Fruit fly (Drosophila melanogaster): ENCODE data around the gene KrT95D.

KrT95D gene

DNA sequence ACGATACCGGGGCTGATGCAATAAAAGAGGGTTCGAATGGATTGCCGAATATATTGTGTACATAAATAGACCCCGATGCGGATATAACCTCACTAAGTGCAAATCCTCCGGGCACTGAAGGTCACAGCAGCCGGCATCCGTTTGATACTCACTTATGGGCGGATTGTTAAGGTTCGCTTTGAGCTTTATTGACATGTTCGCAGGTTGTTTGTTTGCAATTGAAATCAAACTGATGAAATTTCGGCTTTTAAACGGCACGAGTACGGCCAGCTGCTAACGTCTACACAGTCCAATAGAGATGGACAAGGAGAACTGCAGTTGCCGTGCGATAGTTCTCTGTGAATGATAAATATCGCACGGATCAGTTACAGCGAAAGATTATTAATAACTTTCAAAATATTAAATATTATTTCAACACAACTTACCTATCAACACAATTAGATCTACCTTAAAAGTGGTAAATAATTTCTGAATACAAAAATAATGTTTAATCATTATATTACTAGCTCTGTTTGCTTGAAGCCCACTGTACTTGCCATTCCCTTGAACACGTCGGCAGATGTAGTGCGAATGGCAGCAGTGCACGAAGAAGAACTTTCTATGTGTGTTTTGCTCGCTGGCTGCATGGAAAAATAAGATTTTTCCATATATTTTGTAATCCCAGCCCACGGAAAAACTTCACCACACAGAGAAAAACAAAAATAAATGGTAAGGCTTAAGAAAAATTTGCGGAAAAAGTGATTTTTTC lies 73.4 kb downstream of the KrT95D start, which contains the start of the genes GluProRS and AP-1sigma (continued):
- TF ChIP-seq CG4820 (GFP tag; optimal IDR thresholded peaks at IDR 0.05) (peak; percentile 92), sd (tag; optimal IDR thresholded peaks at IDR 0.05) (no peak), dati (GFP tag; IDR thresholded peaks at IDR 0.05) (peak; percentile 84), Mrtf (GFP tag; IDR thresholded peaks at IDR 0.05) (peak; percentile 95), CG14441 (GFP tag; IDR thresholded peaks at IDR 0.05) (peak; percentile 97), hkb (optimal IDR thresholded peaks at IDR 0.05) (peak; percentile 16), hkb (GFP tag; IDR thresholded peaks at IDR 0.05) (peak; percentile 93), croc (GFP tag; conservative IDR thresholded peaks at IDR 0.05) (peak; percentile 92), Doc3 (GFP tag; IDR thresholded peaks at IDR 0.05; ENCODE audit: partially characterized antibody) (peak; percentile 93), oc (tag; optimal IDR thresholded peaks at IDR 0.05) (no peak), E2f1 (GFP tag; IDR thresholded peaks at IDR 0.05) (peak; percentile 96), ssp (GFP tag; IDR thresholded peaks at IDR 0.05) (peak; percentile 91), Pdp1 (GFP tag; optimal IDR thresholded peaks at IDR 0.05) (peak; percentile 77 to 92), Optix (GFP tag; IDR thresholded peaks at IDR 0.05) (peak; percentile 91), Ets97D (GFP tag; optimal IDR thresholded peaks at IDR 0.05) (peak; percentile 78), Scr (GFP tag; IDR thresholded peaks at IDR 0.05; ENCODE audit: partially characterized antibody) (peak; percentile 97), sisA (GFP tag; IDR thresholded peaks at IDR 0.05) (peak; percentile 97), Fer1 (GFP tag; optimal IDR thresholded peaks at IDR 0.05) (peak; percentile 83), en (GFP tag; optimal IDR thresholded peaks at IDR 0.05) (peak; percentile 60), Bgb (GFP tag; IDR thresholded peaks at IDR 0.05; ENCODE audit: partially characterized antibody) (peak; percentile 93), run (tag; optimal IDR thresholded peaks at IDR 0.05) (peak; percentile 39), mld (GFP tag; IDR thresholded peaks at IDR 0.05; ENCODE audit: partially characterized antibody) (peak; percentile 86; the same call in 2 of the 3 replicates), gcm (GFP tag; optimal IDR thresholded peaks at IDR 0.05) (peak; percentile 81), ara (GFP tag; IDR thresholded peaks at IDR 0.05) (peak; percentile 93), CG10321 (GFP tag; IDR thresholded peaks at IDR 0.05) (peak; percentile 59), Ets65A (GFP tag) (peak; percentile 99), esg (GFP tag; conservative IDR thresholded peaks at IDR 0.05) (peak; percentile 95), sima (GFP tag; optimal IDR thresholded peaks at IDR 0.05) (peak; percentile 39), CG7928 (GFP tag; optimal IDR thresholded peaks at IDR 0.05) (peak; percentile 44), Gsc (GFP tag; IDR thresholded peaks at IDR 0.05) (peak; percentile 93), CG10366 (GFP tag; IDR thresholded peaks at IDR 0.05) (peak; percentile 96), B-H1 (GFP tag; IDR thresholded peaks at IDR 0.05) (peak; percentile 90), CG4730 (GFP tag; IDR thresholded peaks at IDR 0.05) (peak; percentile 93), CHES-1-like (GFP tag; optimal IDR thresholded peaks at IDR 0.05) (peak; percentile 78), Fer2 (tag; optimal IDR thresholded peaks at IDR 0.05) (peak; percentile 82), CG15479 (GFP tag; optimal IDR thresholded peaks at IDR 0.05) (no peak), slbo (GFP tag; IDR thresholded peaks at IDR 0.05) (peak; percentile 98), CG9876 (GFP tag; optimal IDR thresholded peaks at IDR 0.05) (peak; percentile 72), CG12744 (GFP tag; optimal IDR thresholded peaks at IDR 0.05) (peak; percentile 62), bcd (GFP tag; optimal IDR thresholded peaks at IDR 0.05) (peak; percentile 92), Dref (GFP tag; IDR thresholded peaks at IDR 0.05) (peak; percentile 45), ATbp (GFP tag; optimal IDR thresholded peaks at IDR 0.05) (peak; percentile 72), ato (GFP tag; IDR thresholded peaks at IDR 0.05; ENCODE audit: partially characterized antibody) (peak; percentile 67), CG1024 (GFP tag; IDR thresholded peaks at IDR 0.05) (peak; percentile 90), otp (GFP tag; IDR thresholded peaks at IDR 0.05) (peak; percentile 93), CG12236 (GFP tag; optimal IDR thresholded peaks at IDR 0.05) (peak; percentile 46), CG11093 (GFP tag; IDR thresholded peaks at IDR 0.05) (peak; percentile 95), toy (GFP tag; IDR thresholded peaks at IDR 0.05) (peak; percentile 88), CoRest (tag; optimal IDR thresholded peaks at IDR 0.05) (peak; percentile 92), Eip74EF (GFP tag; optimal IDR thresholded peaks at IDR 0.05) (peak in 1 of 2 experiments; percentile 32)

Data from whole organism, embryonic.